Fruit fly (Drosophila melanogaster): ENCODE data around the gene Qsox4.

DNA sequence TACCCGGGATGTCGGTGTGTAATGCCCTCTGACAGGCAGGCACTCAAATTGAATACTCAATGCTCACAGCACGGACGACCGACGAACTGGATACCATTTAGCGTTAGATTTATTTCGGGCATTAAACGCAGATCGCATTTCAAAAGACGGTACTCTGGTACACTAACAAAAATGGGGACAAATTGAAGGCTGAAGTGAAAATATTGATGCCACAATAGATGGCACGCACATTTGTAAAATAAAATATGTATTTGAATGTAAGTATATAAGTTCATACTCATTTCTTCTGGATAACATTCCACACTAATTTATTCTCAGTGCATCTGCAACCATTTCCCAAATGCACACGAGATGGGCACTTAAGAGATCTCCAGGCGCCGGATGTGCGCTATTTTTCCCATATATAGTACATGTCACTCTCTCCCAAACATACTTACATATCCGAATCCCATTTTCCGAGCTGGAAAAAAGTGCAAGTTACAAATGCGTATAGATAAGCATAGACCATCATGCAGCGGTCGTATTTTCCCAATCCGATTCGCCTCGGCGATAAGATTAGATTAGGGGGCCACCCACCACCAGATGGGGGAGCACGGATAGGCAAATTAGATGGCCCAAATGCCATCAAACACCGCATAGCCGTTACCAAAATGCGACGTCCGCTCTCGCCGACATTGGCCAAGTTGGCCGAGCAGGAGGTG lies 7.1 kb downstream of the Qsox4 start, which contains the start of gene CG10301:
- TF ChIP-seq sens-2 (GFP tag; IDR thresholded peaks at IDR 0.05) (peak; percentile 71), CG13624 (GFP tag; optimal IDR thresholded peaks at IDR 0.05) (no peak), CG3847 (GFP tag; IDR thresholded peaks at IDR 0.05) (no peak), Awh (GFP tag; IDR thresholded peaks at IDR 0.05) (peak; percentile 52), HLH54F (GFP tag; optimal IDR thresholded peaks at IDR 0.05) (no peak), Dp (GFP tag; optimal IDR thresholded peaks at IDR 0.05) (no peak), CG18262 (tag; optimal IDR thresholded peaks at IDR 0.05) (peak; percentile 74)

Data from whole organism, embryonic.